Fruit fly (Drosophila melanogaster) whole organism, prepupa: ENCODE data around the gene CG43084.

Source experiments
- CG32006 ChIP-seq: fragments of 200-800 bp; sonication (Bioruptor generic); optimal IDR thresholded peaks from 3 replicates; lab custom pipeline; 2017; ENCODE audit warnings: missing biosample characterization, mild to moderate bottlenecking, missing genetic modification characterization
- CG9139 ChIP-seq: fragments of 200-800 bp; sonication (Bioruptor generic); optimal IDR thresholded peaks from 3 replicates; lab custom pipeline; 2017; ENCODE audit warnings: missing biosample characterization, mild to moderate bottlenecking, missing genetic modification characterization
- Eip93F ChIP-seq: fragments of 200-800 bp; sonication (Bioruptor generic); optimal IDR thresholded peaks from 2 replicates; lab custom pipeline; 2016; ENCODE audit warnings: missing biosample characterization, mild to moderate bottlenecking, missing genetic modification characterization
- OdsH ChIP-seq: fragments of 200-800 bp; sonication (Bioruptor generic); optimal IDR thresholded peaks from 3 replicates; lab custom pipeline; 2016; ENCODE audit warnings: missing biosample characterization, missing genetic modification characterization
- fd85E ChIP-seq: fragments of 200-800 bp; sonication (Bioruptor generic); optimal IDR thresholded peaks from 3 replicates; lab custom pipeline; 2016; ENCODE audit warnings: missing biosample characterization, missing genetic modification characterization

DNA sequence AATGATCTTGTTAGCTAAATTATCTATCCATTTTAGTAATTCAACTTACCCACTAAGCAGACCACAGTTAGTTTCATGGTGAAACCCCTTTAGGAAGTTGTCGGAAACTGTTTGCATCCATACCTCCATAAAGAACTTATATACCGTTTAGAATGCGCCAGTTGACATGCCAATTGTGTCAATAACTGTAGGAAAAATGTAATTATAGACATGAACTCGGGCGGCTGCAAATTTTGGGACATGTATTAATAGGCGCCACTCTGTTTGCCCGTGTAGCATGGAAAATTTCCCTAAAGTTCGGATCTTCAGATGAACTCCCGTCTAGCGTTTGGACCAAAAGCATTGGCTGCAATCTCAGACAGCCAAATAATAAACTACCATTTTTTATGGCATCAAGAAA, 5.3 kb downstream of the CG43084 start, which contains the start of gene Eig71Ee:
- TF ChIP-seq Eip93F (GFP tag; lab: Kevin White, UChicago) (no peak), OdsH (GFP tag; lab: Kevin White, UChicago) (no peak), fd85E (GFP tag; lab: Kevin White, UChicago) (no peak), CG9139 (GFP tag; lab: Kevin White, UChicago) (no peak), CG32006 (GFP tag; lab: Kevin White, UChicago) (no peak)
